Worm (Caenorhabditis elegans) whole organism, young adult: ENCODE data around the gene R02E4.1.

Experiments
- B0019.2 ChIP-seq: fragments of 200-800 bp; sonication (Bioruptor generic); conservative IDR thresholded peaks from 2 replicates; pipeline ENCODE4 v1.3.6; 2022; ENCODE audit warnings: missing genetic modification reagents, missing genetic modification characterization, missing compliant biosample characterization
- B0035.1 ChIP-seq: sonication (generic microtip); optimal IDR thresholded peaks from 2 replicates; lab custom pipeline; 2016; ENCODE audit warnings: missing genetic modification characterization, mild to moderate bottlenecking, missing compliant biosample characterization, missing genotype, missing genetic modification reagents
- B0336.3 ChIP-seq: fragments of 200-800 bp; sonication (Bioruptor generic); IDR thresholded peaks from 2 replicates; pipeline ENCODE4 v1.3.6; 2022; ENCODE audit warnings: missing genetic modification characterization, missing compliant biosample characterization
- C17E4.6 ChIP-seq: fragments of 200-800 bp; sonication (Bioruptor generic); IDR thresholded peaks from 2 replicates; pipeline ENCODE4 v1.3.6; 2022; ENCODE audit warnings: missing genetic modification reagents, missing genetic modification characterization, missing compliant biosample characterization
- F10E7.11 ChIP-seq: sonication (generic microtip); optimal IDR thresholded peaks from 2 replicates; lab custom pipeline; 2017; ENCODE audit warnings: mild to moderate bottlenecking, missing genetic modification characterization, moderate library complexity, missing compliant biosample characterization
- F33H1.4 ChIP-seq: fragments of 200-800 bp; sonication (Bioruptor generic); IDR thresholded peaks from 2 replicates; pipeline ENCODE4 v1.3.6; 2022; ENCODE audit warnings: missing genetic modification reagents, missing genetic modification characterization, missing compliant biosample characterization
- F37B4.10 ChIP-seq: fragments of 200-800 bp; sonication (Bioruptor generic); IDR thresholded peaks from 2 replicates; pipeline ENCODE4 v1.3.6; 2022; ENCODE audit warnings: missing genetic modification characterization, missing compliant biosample characterization
- F49E8.2 ChIP-seq: sonication (generic microtip); optimal IDR thresholded peaks from 3 replicates; lab custom pipeline; 2017; ENCODE audit warnings: missing genetic modification characterization, mild to moderate bottlenecking, missing compliant biosample characterization, antibody characterized with exemption, moderate library complexity; ENCODE audit not compliant: insufficient read depth
- F52B5.7 ChIP-seq: sonication (generic microtip); optimal IDR thresholded peaks from 2 replicates; lab custom pipeline; 2016; ENCODE audit warnings: mild to moderate bottlenecking, missing genetic modification characterization, missing compliant biosample characterization
- F57C9.4 ChIP-seq: sonication (generic microtip); optimal IDR thresholded peaks from 2 replicates; lab custom pipeline; 2017; ENCODE audit warnings: mild to moderate bottlenecking, missing genetic modification characterization, missing compliant biosample characterization
- K12H6.12 ChIP-seq: fragments of 200-800 bp; sonication (Bioruptor generic); optimal IDR thresholded peaks from 2 replicates; lab custom pipeline; 2018; ENCODE audit warnings: mild to moderate bottlenecking, missing genetic modification characterization, missing compliant biosample characterization
- T07F8.4 ChIP-seq: sonication (generic microtip); optimal IDR thresholded peaks from 2 replicates; lab custom pipeline; 2016; ENCODE audit warnings: mild to moderate bottlenecking, missing genetic modification characterization, moderate library complexity, missing compliant biosample characterization
- Y53G8AR.9 ChIP-seq: fragments of 200-800 bp; sonication (Bioruptor generic); conservative IDR thresholded peaks from 2 replicates; pipeline ENCODE4 v1.3.6; 2022; ENCODE audit warnings: missing genetic modification reagents, missing genetic modification characterization, missing compliant biosample characterization
- Y67H2A.10 ChIP-seq: fragments of 200-800 bp; sonication (Bioruptor generic); conservative IDR thresholded peaks from 2 replicates; pipeline ENCODE4 v1.3.6; 2022; ENCODE audit warnings: missing genetic modification reagents, missing genetic modification characterization, missing compliant biosample characterization
- Y79H2A.3 ChIP-seq: fragments of 200-800 bp; sonication (Bioruptor generic); conservative IDR thresholded peaks from 2 replicates; pipeline ENCODE4 v1.3.6; 2022; ENCODE audit warnings: missing genetic modification reagents, missing genetic modification characterization, missing compliant biosample characterization
- akir-1 ChIP-seq: fragments of 200-800 bp; sonication (Bioruptor generic); optimal IDR thresholded peaks from 2 replicates; lab custom pipeline; 2018; ENCODE audit warnings: mild to moderate bottlenecking, missing genetic modification characterization, moderate library complexity, missing compliant biosample characterization
- aptf-3 ChIP-seq: fragments of 200-800 bp; sonication (Bioruptor generic); IDR thresholded peaks from 2 replicates; pipeline ENCODE4 v1.3.6; 2022; ENCODE audit warnings: missing genetic modification characterization, missing compliant biosample characterization
- athp-1 ChIP-seq: sonication (generic microtip); optimal IDR thresholded peaks from 2 replicates; lab custom pipeline; 2017; ENCODE audit warnings: mild to moderate bottlenecking, missing genetic modification characterization, missing compliant biosample characterization
- ceh-27 ChIP-seq: fragments of 200-800 bp; sonication (Bioruptor generic); optimal IDR thresholded peaks from 2 replicates; lab custom pipeline; 2018; ENCODE audit warnings: mild to moderate bottlenecking, missing genetic modification characterization, moderate library complexity, missing compliant biosample characterization
- ceh-91 ChIP-seq: fragments of 200-800 bp; sonication (Bioruptor generic); IDR thresholded peaks from 2 replicates; pipeline ENCODE4 v1.3.6; 2022; ENCODE audit warnings: missing genetic modification reagents, missing genetic modification characterization, missing compliant biosample characterization
- chd-7 ChIP-seq: sonication (generic microtip); optimal IDR thresholded peaks from 2 replicates; lab custom pipeline; 2016; ENCODE audit warnings: mild to moderate bottlenecking, missing genetic modification characterization, moderate library complexity, missing compliant biosample characterization
- die-1 ChIP-seq: sonication (generic microtip); optimal IDR thresholded peaks from 2 replicates; lab custom pipeline; 2016; ENCODE audit warnings: missing genotype, mild to moderate bottlenecking, missing genetic modification characterization, missing compliant biosample characterization
- egl-44 ChIP-seq: fragments of 200-800 bp; sonication (Bioruptor generic); IDR thresholded peaks from 2 replicates; pipeline ENCODE4 v1.3.6; 2022; ENCODE audit warnings: missing genetic modification reagents, missing genetic modification characterization, missing compliant biosample characterization
- fkh-3 ChIP-seq: sonication (generic microtip); optimal IDR thresholded peaks from 2 replicates; lab custom pipeline; 2016; ENCODE audit warnings: mild to moderate bottlenecking, missing genetic modification characterization, missing compliant biosample characterization
- let-526 ChIP-seq: fragments of 200-800 bp; sonication (Bioruptor generic); IDR thresholded peaks from 2 replicates; pipeline ENCODE4 v1.3.6; 2022; ENCODE audit warnings: missing genetic modification reagents, missing genetic modification characterization, missing compliant biosample characterization
- lin-40 ChIP-seq: sonication (generic microtip); optimal IDR thresholded peaks from 2 replicates; lab custom pipeline; 2016; ENCODE audit warnings: missing genetic modification characterization, mild to moderate bottlenecking, missing compliant biosample characterization, missing genotype, missing genetic modification reagents
- lsy-27 ChIP-seq: sonication (generic microtip); optimal IDR thresholded peaks from 2 replicates; lab custom pipeline; 2017; ENCODE audit warnings: missing genetic modification characterization, mild to moderate bottlenecking, missing compliant biosample characterization, antibody characterized with exemption, missing genotype, borderline replicate concordance; ENCODE audit not compliant: insufficient read depth
- madf-10 ChIP-seq: sonication (generic microtip); optimal IDR thresholded peaks from 2 replicates; lab custom pipeline; 2016; ENCODE audit warnings: mild to moderate bottlenecking, missing genetic modification characterization, missing compliant biosample characterization
- mxl-1 ChIP-seq: sonication (generic microtip); optimal IDR thresholded peaks from 2 replicates; lab custom pipeline; 2016; ENCODE audit warnings: missing genetic modification characterization, missing compliant biosample characterization
- nfya-1 ChIP-seq: sonication (generic microtip); optimal IDR thresholded peaks from 2 replicates; lab custom pipeline; 2017; ENCODE audit warnings: antibody characterized with exemption, missing compliant biosample characterization, missing genetic modification characterization, borderline replicate concordance; ENCODE audit not compliant: insufficient read depth
- nhr-120 ChIP-seq: fragments of 200-800 bp; sonication (Bioruptor generic); IDR thresholded peaks from 2 replicates; pipeline ENCODE4 v1.3.6; 2022; ENCODE audit warnings: missing genetic modification characterization, missing compliant biosample characterization
- nhr-179 ChIP-seq: sonication (generic microtip); optimal IDR thresholded peaks from 2 replicates; lab custom pipeline; 2016; ENCODE audit warnings: mild to moderate bottlenecking, missing genetic modification characterization, missing compliant biosample characterization
- nhr-27 ChIP-seq: fragments of 200-800 bp; sonication (Bioruptor generic); optimal IDR thresholded peaks from 2 replicates; lab custom pipeline; 2018; ENCODE audit warnings: mild to moderate bottlenecking, missing genetic modification characterization, moderate library complexity, missing compliant biosample characterization
- nhr-80 ChIP-seq: sonication (generic microtip); optimal IDR thresholded peaks from 2 replicates; lab custom pipeline; 2016; ENCODE audit warnings: missing genetic modification characterization, missing compliant biosample characterization
- nhr-90 ChIP-seq: sonication (generic microtip); optimal IDR thresholded peaks from 2 replicates; lab custom pipeline; 2016; ENCODE audit warnings: missing genotype, mild to moderate bottlenecking, missing genetic modification characterization, missing compliant biosample characterization
- rcor-1 ChIP-seq: fragments of 200-800 bp; sonication (Bioruptor generic); IDR thresholded peaks from 2 replicates; pipeline ENCODE4 v1.3.6; 2022; ENCODE audit warnings: missing genetic modification reagents, missing genetic modification characterization, missing compliant biosample characterization
- sea-2 ChIP-seq: fragments of 200-800 bp; sonication (Bioruptor generic); IDR thresholded peaks from 2 replicates; pipeline ENCODE4 v1.3.6; 2022; ENCODE audit warnings: missing genetic modification characterization, missing compliant biosample characterization
- snpc-1.1 ChIP-seq: sonication (generic microtip); optimal IDR thresholded peaks from 2 replicates; lab custom pipeline; 2017; ENCODE audit warnings: missing genetic modification characterization, mild to moderate bottlenecking, missing compliant biosample characterization, antibody characterized with exemption, moderate library complexity, missing genotype, missing genetic modification reagents; ENCODE audit not compliant: insufficient read depth
- snpc-1.3 ChIP-seq: sonication (generic microtip); optimal IDR thresholded peaks from 2 replicates; lab custom pipeline; 2017; ENCODE audit warnings: missing genetic modification characterization, mild to moderate bottlenecking, missing compliant biosample characterization, antibody characterized with exemption, moderate library complexity, missing genotype, missing genetic modification reagents; ENCODE audit not compliant: insufficient read depth
- snpc-4 ChIP-seq, 5 experiments: fragments of 150-350 bp in 1 of 5; sonication (generic microtip) in 4 of 5; optimal IDR thresholded peaks; 2 replicates each; lab custom pipeline; 2014 to 2018; ENCODE audit warnings: missing genetic modification characterization in 5 of 5, missing biosample characterization in 3 of 5, antibody characterized with exemption in 2 of 5, mild to moderate bottlenecking in 2 of 5, missing compliant biosample characterization in 2 of 5, missing genotype in 2 of 5, moderate library complexity in 2 of 5, missing genetic modification reagents in 1 of 5
- somi-1 ChIP-seq: fragments of 200-800 bp; sonication (Bioruptor generic); optimal IDR thresholded peaks from 2 replicates; lab custom pipeline; 2018; ENCODE audit warnings: mild to moderate bottlenecking, missing genetic modification characterization, missing compliant biosample characterization
- unc-130 ChIP-seq: sonication (generic microtip); optimal IDR thresholded peaks from 2 replicates; lab custom pipeline; 2016; ENCODE audit warnings: missing genetic modification reagents, missing genetic modification characterization, missing compliant biosample characterization
- xnd-1 ChIP-seq: sonication (generic microtip); optimal IDR thresholded peaks from 2 replicates; lab custom pipeline; 2016; ENCODE audit warnings: missing genotype, missing genetic modification reagents, missing genetic modification characterization, missing compliant biosample characterization
- zim-3 ChIP-seq: sonication (generic microtip); optimal IDR thresholded peaks from 2 replicates; lab custom pipeline; 2017; ENCODE audit warnings: mild to moderate bottlenecking, missing genetic modification characterization, moderate library complexity, missing compliant biosample characterization
- ztf-25 ChIP-seq: fragments of 200-800 bp; sonication (Bioruptor generic); IDR thresholded peaks from 2 replicates; pipeline ENCODE4 v1.3.6; 2022; ENCODE audit warnings: missing genetic modification reagents, missing genetic modification characterization, missing compliant biosample characterization
- ztf-28 ChIP-seq: fragments of 200-800 bp; sonication (Bioruptor generic); IDR thresholded peaks from 2 replicates; pipeline ENCODE4 v1.3.6; 2022; ENCODE audit warnings: missing genetic modification reagents, missing genetic modification characterization, missing compliant biosample characterization

Gene R02E4.1

DNA sequence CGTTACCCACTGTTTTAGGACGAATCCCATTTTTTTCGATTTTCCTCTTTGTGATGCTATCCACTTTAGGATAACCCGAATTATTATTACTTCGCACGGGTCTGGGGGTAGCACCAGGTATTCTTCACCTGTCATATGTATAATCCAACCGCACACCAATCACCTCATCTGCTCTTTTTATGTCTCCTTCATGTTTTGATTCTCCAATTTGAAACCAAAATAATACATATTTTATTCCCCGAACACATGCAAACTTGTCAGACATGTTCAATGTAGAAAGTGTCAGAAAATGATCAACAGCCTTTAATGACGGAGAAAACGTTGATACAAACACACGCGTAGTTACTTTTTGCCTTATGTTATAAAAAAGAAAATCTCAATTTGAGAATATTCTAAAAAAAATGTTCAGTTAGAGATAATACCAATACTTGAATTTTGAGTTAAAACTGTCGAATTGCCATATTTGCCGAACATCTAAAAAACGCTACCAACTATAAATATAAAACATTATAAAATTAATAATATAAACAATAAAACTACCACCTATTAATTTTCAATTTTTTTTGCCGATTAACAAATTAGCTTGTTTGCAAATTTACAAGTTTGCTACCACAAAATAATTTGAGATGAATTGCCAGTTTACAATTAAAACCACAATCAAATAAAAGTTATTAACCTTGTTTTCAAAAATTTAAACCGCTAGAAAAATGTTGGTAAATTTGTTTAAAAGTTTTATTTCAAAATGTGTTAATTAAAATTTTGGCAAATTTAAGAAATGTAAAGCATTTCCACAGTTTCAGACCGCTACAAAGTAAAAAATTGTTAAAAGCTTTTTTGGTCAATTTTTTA, 43.5 kb upstream of the R02E4.1 start:
- TF ChIP-seq K12H6.12 (tag; lab: Kevin White, UChicago) = peak; percentile 35
- TF ChIP-seq aptf-3 = no peak
- no peak for TF ChIP-seq akir-1 (GFP tag; lab: Kevin White, UChicago)
- TF ChIP-seq nfya-1 (tag; lab: Kevin White, UChicago) = no peak
- TF ChIP-seq xnd-1 (tag; lab: Kevin White, UChicago) = no peak
- TF ChIP-seq F10E7.11 = peak; percentile 50
- TF ChIP-seq ztf-28 (GFP tag; lab: Robert Waterston, UW) = no peak
- no peak for TF ChIP-seq ceh-91 (GFP tag; lab: Robert Waterston, UW)
- peak; percentile 6 for TF ChIP-seq unc-130
- TF ChIP-seq nhr-80 (tag; lab: Kevin White, UChicago) = peak; percentile 48
- TF ChIP-seq nhr-179 (tag; lab: Kevin White, UChicago) = no peak
- TF ChIP-seq nhr-27 (tag; lab: Kevin White, UChicago) = no peak
- TF ChIP-seq Y79H2A.3 (GFP tag; lab: Robert Waterston, UW) = no peak
- TF ChIP-seq snpc-1.3 (tag; lab: Kevin White, UChicago) = no peak
- TF ChIP-seq B0336.3 = peak; percentile 60
- TF ChIP-seq F49E8.2 (tag; lab: Kevin White, UChicago) = no peak
- peak; percentile 59 for TF ChIP-seq Y53G8AR.9 (GFP tag; lab: Robert Waterston, UW)
- TF ChIP-seq B0019.2 = no peak
- TF ChIP-seq Y67H2A.10 (GFP tag; lab: Robert Waterston, UW) = no peak
- no peak for TF ChIP-seq fkh-3 (tag; lab: Kevin White, UChicago)
- TF ChIP-seq B0035.1 (tag; lab: Kevin White, UChicago) = no peak
- no peak for TF ChIP-seq lsy-27
- TF ChIP-seq F52B5.7 = peak; percentile 44
- TF ChIP-seq nhr-120 (GFP tag; lab: Robert Waterston, UW) = no peak
- no peak for TF ChIP-seq F37B4.10 (GFP tag; lab: Robert Waterston, UW)
- peak; percentile 73 for TF ChIP-seq madf-10
- no peak for TF ChIP-seq ztf-25
- TF ChIP-seq F57C9.4 (tag; lab: Kevin White, UChicago) = peak; percentile 56
- peak; percentile 48 for TF ChIP-seq chd-7
- no peak for TF ChIP-seq snpc-4 (GFP tag; optimal IDR thresholded peaks at IDR 0.05; lab: Kevin White, UChicago)
- peak in 2 of 4 experiments; percentile 22 to 42 for TF ChIP-seq snpc-4 (tag; optimal IDR thresholded peaks at IDR 0.05; lab: Kevin White, UChicago)
- peak; percentile 55 for TF ChIP-seq lin-40
- no peak for TF ChIP-seq F33H1.4 (GFP tag; lab: Robert Waterston, UW)
- no peak for TF ChIP-seq T07F8.4 (tag; lab: Kevin White, UChicago)
- TF ChIP-seq rcor-1 (GFP tag; lab: Robert Waterston, UW) = no peak; the same call in 1 of the 2 replicates
- peak; percentile 71 for TF ChIP-seq zim-3
- TF ChIP-seq somi-1 (GFP tag; lab: Kevin White, UChicago) = peak; percentile 11
- no peak for TF ChIP-seq mxl-1 (tag; lab: Kevin White, UChicago)
- peak; percentile 75 for TF ChIP-seq athp-1 (tag; lab: Kevin White, UChicago)
- TF ChIP-seq let-526 (GFP tag; lab: Robert Waterston, UW) = 0 out of 2 replicates have a peak, but pooled peaks have one; percentile 4
- TF ChIP-seq ceh-27 (GFP tag; lab: Kevin White, UChicago) = no peak
- TF ChIP-seq egl-44 (GFP tag; lab: Robert Waterston, UW) = no peak
- no peak for TF ChIP-seq sea-2 (GFP tag; lab: Robert Waterston, UW)
- TF ChIP-seq nhr-90 (tag; lab: Kevin White, UChicago) = peak; percentile 90
- TF ChIP-seq die-1 = no peak
- TF ChIP-seq snpc-1.1 = no peak
- TF ChIP-seq C17E4.6 (GFP tag; lab: Robert Waterston, UW) = no peak
